Worm (Caenorhabditis elegans) whole organism, late embryonic: ENCODE results near the gene C08B6.14.

Experiments used
- C08G9.2 ChIP-seq: sonication (generic microtip); optimal IDR thresholded peaks from 2 replicates; lab custom pipeline; 2016; ENCODE audit warnings: mild to moderate bottlenecking, missing genetic modification characterization, moderate library complexity, missing compliant biosample characterization
- C38D4.7 ChIP-seq: fragments of 200-800 bp; sonication (Bioruptor generic); optimal IDR thresholded peaks from 2 replicates; lab custom pipeline; 2018; ENCODE audit warnings: mild to moderate bottlenecking, missing genetic modification characterization, moderate library complexity, missing compliant biosample characterization
- K09A11.1 ChIP-seq: sonication (generic microtip); optimal IDR thresholded peaks from 2 replicates; lab custom pipeline; 2017; ENCODE audit warnings: antibody characterized with exemption, mild to moderate bottlenecking, missing genetic modification characterization, missing compliant biosample characterization; ENCODE audit not compliant: insufficient read depth
- ahr-1 ChIP-seq: sonication (generic microtip); optimal IDR thresholded peaks from 2 replicates; lab custom pipeline; 2016; ENCODE audit warnings: missing genetic modification characterization, missing compliant biosample characterization
- ceh-18 ChIP-seq: sonication (generic microtip); optimal IDR thresholded peaks from 2 replicates; lab custom pipeline; 2016; ENCODE audit warnings: missing genetic modification characterization, missing compliant biosample characterization
- ceh-2 ChIP-seq: sonication (generic microtip); optimal IDR thresholded peaks from 2 replicates; lab custom pipeline; 2016; ENCODE audit warnings: missing genotype, missing genetic modification characterization, missing compliant biosample characterization
- ceh-22 ChIP-seq: sonication (generic microtip); optimal IDR thresholded peaks from 2 replicates; lab custom pipeline; 2017; ENCODE audit warnings: missing biosample characterization, missing genetic modification characterization
- ceh-24 ChIP-seq: sonication (generic microtip); optimal IDR thresholded peaks from 2 replicates; lab custom pipeline; 2016; ENCODE audit warnings: mild to moderate bottlenecking, missing genetic modification characterization, missing compliant biosample characterization
- ceh-30 ChIP-seq: fragments of 150-350 bp; optimal IDR thresholded peaks from 2 replicates; lab custom pipeline; 2014; ENCODE audit warnings: missing biosample characterization, missing genetic modification characterization
- ceh-34 ChIP-seq: sonication (generic microtip); optimal IDR thresholded peaks from 2 replicates; lab custom pipeline; 2016; ENCODE audit warnings: mild to moderate bottlenecking, missing genetic modification characterization, missing compliant biosample characterization
- ceh-45 ChIP-seq: fragments of 200-800 bp; sonication (Bioruptor generic); IDR thresholded peaks from 2 replicates; pipeline ENCODE4 v1.3.6; 2022; ENCODE audit warnings: missing genetic modification reagents, missing genetic modification characterization, missing compliant biosample characterization
- ceh-48 ChIP-seq: sonication (generic microtip); optimal IDR thresholded peaks from 2 replicates; lab custom pipeline; 2016; ENCODE audit warnings: missing genetic modification characterization, inconsistent platforms, missing compliant biosample characterization
- ceh-6 ChIP-seq: fragments of 200-800 bp; sonication (Bioruptor generic); optimal IDR thresholded peaks from 2 replicates; lab custom pipeline; 2018; ENCODE audit warnings: mild to moderate bottlenecking, missing genetic modification characterization, missing compliant biosample characterization
- ceh-9 ChIP-seq: sonication (generic microtip); optimal IDR thresholded peaks from 2 replicates; lab custom pipeline; 2016; ENCODE audit warnings: mild to moderate bottlenecking, missing genetic modification characterization, inconsistent platforms, missing compliant biosample characterization
- che-1 ChIP-seq: sonication (generic microtip); optimal IDR thresholded peaks from 2 replicates; lab custom pipeline; 2016; ENCODE audit warnings: mild to moderate bottlenecking, missing genetic modification characterization, missing compliant biosample characterization
- dve-1 ChIP-seq: sonication (generic microtip); optimal IDR thresholded peaks from 2 replicates; lab custom pipeline; 2017; ENCODE audit warnings: antibody characterized with exemption, mild to moderate bottlenecking, missing genetic modification characterization, missing compliant biosample characterization
- elt-2 ChIP-seq: sonication (generic microtip); optimal IDR thresholded peaks from 2 replicates; lab custom pipeline; 2016; ENCODE audit warnings: missing genetic modification reagents, missing genetic modification characterization, missing compliant biosample characterization
- elt-4 ChIP-seq: sonication (generic microtip); optimal IDR thresholded peaks from 2 replicates; lab custom pipeline; 2016; ENCODE audit warnings: missing genetic modification characterization, missing compliant biosample characterization
- fkh-6 ChIP-seq: sonication (generic microtip); optimal IDR thresholded peaks from 2 replicates; lab custom pipeline; 2016; ENCODE audit warnings: missing genetic modification characterization, missing compliant biosample characterization
- gmeb-2 ChIP-seq: sonication (generic microtip); optimal IDR thresholded peaks from 2 replicates; lab custom pipeline; 2016; ENCODE audit warnings: missing genetic modification characterization, inconsistent platforms, missing compliant biosample characterization
- hlh-13 ChIP-seq: fragments of 200-800 bp; sonication (Bioruptor generic); optimal IDR thresholded peaks from 2 replicates; lab custom pipeline; 2018; ENCODE audit warnings: mild to moderate bottlenecking, missing genetic modification characterization, missing compliant biosample characterization
- hlh-15 ChIP-seq: sonication (generic microtip); optimal IDR thresholded peaks from 2 replicates; lab custom pipeline; 2016; ENCODE audit warnings: missing genetic modification characterization, missing compliant biosample characterization
- hlh-8 ChIP-seq: sonication (generic microtip); optimal IDR thresholded peaks from 2 replicates; lab custom pipeline; 2016; ENCODE audit warnings: missing genotype, missing genetic modification characterization, missing compliant biosample characterization
- lim-6 ChIP-seq: sonication (generic microtip); optimal IDR thresholded peaks from 2 replicates; lab custom pipeline; 2016; ENCODE audit warnings: missing genetic modification characterization, missing compliant biosample characterization
- nhr-11 ChIP-seq: fragments of 150-350 bp; optimal IDR thresholded peaks from 2 replicates; lab custom pipeline; 2014; ENCODE audit warnings: missing biosample characterization, missing genetic modification characterization
- nhr-232 ChIP-seq: sonication (generic microtip); optimal IDR thresholded peaks from 2 replicates; lab custom pipeline; 2016; ENCODE audit warnings: missing genetic modification characterization, missing compliant biosample characterization
- npax-4 ChIP-seq: sonication (generic microtip); optimal IDR thresholded peaks from 2 replicates; lab custom pipeline; 2016; ENCODE audit warnings: missing genetic modification characterization, missing compliant biosample characterization
- pag-3 ChIP-seq: sonication (generic microtip); optimal IDR thresholded peaks from 2 replicates; lab custom pipeline; 2016; ENCODE audit warnings: missing compliant biosample characterization, missing genetic modification characterization, borderline replicate concordance
- pha-2 ChIP-seq: sonication (generic microtip); optimal IDR thresholded peaks from 2 replicates; lab custom pipeline; 2017; ENCODE audit warnings: mild to moderate bottlenecking, missing genetic modification characterization, missing compliant biosample characterization
- pha-4 ChIP-seq: fragments of 150-350 bp; optimal IDR thresholded peaks from 2 replicates; lab custom pipeline; 2018; ENCODE audit warnings: missing biosample characterization, missing genetic modification reagents, missing genetic modification characterization
- pqm-1 ChIP-seq: sonication (generic microtip); optimal IDR thresholded peaks from 2 replicates; lab custom pipeline; 2016; ENCODE audit warnings: missing genetic modification characterization, missing compliant biosample characterization
- ref-2 ChIP-seq: sonication (generic microtip); optimal IDR thresholded peaks from 2 replicates; lab custom pipeline; 2016; ENCODE audit warnings: missing genetic modification characterization, missing compliant biosample characterization
- sdc-2 ChIP-seq: sonication (generic microtip); optimal IDR thresholded peaks from 2 replicates; lab custom pipeline; 2016; ENCODE audit warnings: missing genotype, missing genetic modification characterization, missing compliant biosample characterization
- sox-2 ChIP-seq: fragments of 200-800 bp; sonication (Bioruptor generic); IDR thresholded peaks from 2 replicates; pipeline ENCODE4 v1.3.6; 2022; ENCODE audit warnings: missing genetic modification reagents, missing genetic modification characterization, missing compliant biosample characterization
- tbx-2 ChIP-seq: sonication (generic microtip); optimal IDR thresholded peaks from 2 replicates; lab custom pipeline; 2016; ENCODE audit warnings: missing genetic modification characterization, missing compliant biosample characterization
- ttx-3 ChIP-seq: sonication (generic microtip); optimal IDR thresholded peaks from 2 replicates; lab custom pipeline; 2016; ENCODE audit warnings: missing genetic modification reagents, missing genetic modification characterization, missing compliant biosample characterization
- unc-3 ChIP-seq, 2 experiments: fragments of 200-800 bp in 1 of 2; sonication (Bioruptor generic) in 1 of 2; sonication (generic microtip) in 1 of 2; conservative IDR thresholded peaks in 1 of 2; optimal IDR thresholded peaks in 1 of 2; 2 replicates each; pipeline versions ENCODE4 v1.3.6 to Lab custom; 2016 to 2022; ENCODE audit warnings: missing compliant biosample characterization in 2 of 2, missing genetic modification characterization in 2 of 2, missing genetic modification reagents in 1 of 2
- unc-55 ChIP-seq: sonication (generic microtip); optimal IDR thresholded peaks from 2 replicates; lab custom pipeline; 2017; ENCODE audit warnings: missing biosample characterization, missing genetic modification reagents, missing genetic modification characterization
- unc-86 ChIP-seq: sonication (generic microtip); optimal IDR thresholded peaks from 2 replicates; lab custom pipeline; 2016; ENCODE audit warnings: missing genetic modification characterization, missing compliant biosample characterization

C08B6.14 gene

DNA sequence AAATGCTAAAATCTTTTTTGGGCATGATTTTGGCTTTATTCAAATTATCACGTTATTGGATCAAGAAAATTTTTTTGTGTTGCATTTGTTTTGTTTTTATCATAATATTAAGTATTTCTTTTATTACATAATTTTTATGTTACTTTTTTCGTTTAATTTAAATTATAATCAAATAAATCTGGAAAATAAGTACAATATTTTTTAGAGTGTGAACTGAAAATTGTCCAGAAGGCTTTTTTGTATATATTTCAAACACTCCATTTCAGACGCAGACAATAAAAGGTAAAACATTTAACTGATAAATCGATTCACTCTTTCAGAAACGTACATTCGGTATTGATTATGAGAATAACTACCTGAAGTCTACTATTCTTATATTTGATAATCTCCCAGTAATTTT is 5.5 kb upstream of the C08B6.14 start, which contains the start of gene C08B6.11:
Gene C08B6.11, plus strand, starts transcription at position 301 of the 400 bp plus-strand sequence.
- TF ChIP-seq ttx-3 (tag; lab: Kevin White, UChicago) (no peak), C38D4.7 (no peak), ceh-2 (no peak), ceh-6 (no peak), hlh-8 (tag; lab: Kevin White, UChicago) (no peak), pag-3 (tag; lab: Kevin White, UChicago) (no peak)

- TF ChIP-seq elt-4 = no peak
- TF ChIP-seq unc-3 (GFP tag; conservative IDR thresholded peaks at IDR 0.05; lab: Robert Waterston, UW) = no peak
- TF ChIP-seq unc-3 (tag; optimal IDR thresholded peaks at IDR 0.05; lab: Kevin White, UChicago) = no peak
- TF ChIP-seq pha-2 = no peak
- TF ChIP-seq sox-2 (GFP tag; lab: Robert Waterston, UW) = no peak
- TF ChIP-seq che-1 (tag; lab: Kevin White, UChicago) = no peak
- TF ChIP-seq fkh-6 = no peak
These were observed 3.6 kb upstream of the C08B6.14 start, which contains the start of gene C08B6.2 for ce11 chrV:10105412-10105811. C08B6.2 (plus strand) TSS chrV:10105712.

DNA sequence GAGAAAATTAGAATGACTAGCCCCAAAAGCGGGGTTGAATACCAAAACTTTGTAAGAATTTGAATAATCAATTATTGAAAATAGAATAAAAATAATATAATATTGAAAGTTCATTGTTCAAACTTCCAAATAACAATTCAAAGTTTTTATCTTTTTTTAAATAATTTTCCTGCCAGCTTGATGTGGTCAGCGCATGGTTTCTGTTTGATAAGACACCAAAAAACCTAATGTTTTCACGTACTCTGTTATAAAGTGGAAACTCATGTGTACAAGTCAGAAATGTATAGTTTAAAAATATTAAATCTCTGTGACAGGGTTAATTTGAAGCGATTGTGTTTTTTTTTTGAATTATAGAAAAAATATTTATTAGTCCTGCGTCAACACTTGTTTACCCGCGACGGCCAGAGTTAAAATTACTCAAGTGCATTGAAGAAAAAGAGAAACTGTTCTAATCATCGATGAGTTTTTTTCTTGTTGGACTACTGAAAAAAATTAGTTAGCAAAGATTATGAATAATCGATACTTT is 3.0 kb upstream of the C08B6.14 start, which contains the start of gene ugt-17:
Gene ugt-17, minus strand, starts transcription at position 180 of the 526 bp plus-strand sequence.
- TF ChIP-seq pha-2 = no peak
- TF ChIP-seq ttx-3 (tag; lab: Kevin White, UChicago) = no peak
- no peak for TF ChIP-seq lim-6
- TF ChIP-seq pag-3 (tag; lab: Kevin White, UChicago) = no peak
- no peak for TF ChIP-seq ceh-48 (tag; lab: Kevin White, UChicago)
- no peak for TF ChIP-seq gmeb-2
- no peak for TF ChIP-seq ceh-45
- TF ChIP-seq fkh-6 = no peak
- no peak for TF ChIP-seq ceh-18
- no peak for TF ChIP-seq C08G9.2 (tag; lab: Kevin White, UChicago)
- TF ChIP-seq hlh-15 (tag; lab: Kevin White, UChicago) = no peak
- no peak for TF ChIP-seq hlh-13 (GFP tag; lab: Kevin White, UChicago)
- TF ChIP-seq pqm-1 (tag; lab: Kevin White, UChicago) = no peak
- no peak for TF ChIP-seq ref-2
- TF ChIP-seq ceh-9 (tag; lab: Kevin White, UChicago) = no peak
- TF ChIP-seq npax-4 (tag; lab: Kevin White, UChicago) = no peak
- TF ChIP-seq K09A11.1 (tag; lab: Kevin White, UChicago) = no peak
- no peak for TF ChIP-seq ceh-34
- TF ChIP-seq, all 69 proteins: peak for 0

DNA sequence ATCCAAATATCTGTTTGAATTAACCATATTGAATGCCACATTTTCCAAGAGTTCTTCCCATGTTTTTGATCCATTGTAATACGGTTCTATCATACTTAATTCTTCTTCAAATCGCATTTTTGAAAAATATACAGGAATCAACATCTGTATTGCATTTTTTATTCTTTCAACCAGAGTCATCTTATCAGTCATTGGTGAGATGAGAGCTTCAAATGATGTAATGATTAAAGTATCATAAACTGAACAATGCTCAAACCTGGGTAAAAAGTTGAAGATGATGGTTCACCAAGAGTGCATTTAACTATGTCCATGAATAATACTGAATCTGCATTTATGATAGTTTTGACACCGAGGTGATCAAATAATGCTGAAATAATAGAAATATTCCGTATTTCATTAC is 2.0 kb upstream of the C08B6.14 start:
- no peak for TF ChIP-seq pha-4
- TF ChIP-seq unc-55 (GFP tag; lab: Kevin White, UChicago) = no peak
- TF ChIP-seq pqm-1 (tag; lab: Kevin White, UChicago) = no peak
- TF ChIP-seq nhr-11 = no peak
- no peak for TF ChIP-seq sox-2 (GFP tag; lab: Robert Waterston, UW)
- no peak for TF ChIP-seq ceh-24 (tag; lab: Kevin White, UChicago)
- no peak for TF ChIP-seq pha-2

DNA sequence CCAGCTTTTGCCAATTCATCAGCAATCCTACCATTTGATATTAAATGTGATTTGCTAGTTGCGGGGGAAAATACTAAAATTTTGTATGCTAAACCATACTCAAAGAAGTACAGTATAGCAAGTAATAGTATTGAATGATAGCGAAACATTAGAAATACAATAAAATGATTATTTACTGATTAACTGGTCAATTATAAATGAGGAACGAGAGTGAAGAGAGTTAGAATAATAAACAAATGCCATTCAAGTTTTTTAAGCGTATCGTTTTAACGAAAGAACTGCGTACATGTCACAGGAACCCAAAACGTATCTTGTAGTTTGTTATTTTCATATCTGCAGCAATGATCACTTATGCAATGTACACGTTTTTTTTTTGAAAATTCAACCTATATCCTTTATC is 3.4 kb downstream of the C08B6.14 start, which contains the start of gene ugt-47:
Gene ugt-47, minus strand, starts transcription at position 169 of the 400 bp plus-strand sequence.
- no peak for TF ChIP-seq ceh-30 (tag; lab: Kevin White, UChicago)
- TF ChIP-seq pha-4 = no peak
- TF ChIP-seq sdc-2 (tag; lab: Kevin White, UChicago) = no peak
- TF ChIP-seq ahr-1 (tag; lab: Kevin White, UChicago) = no peak
- TF ChIP-seq tbx-2 (tag; lab: Kevin White, UChicago) = no peak
- TF ChIP-seq ceh-45 = no peak
- no peak for TF ChIP-seq dve-1 (tag; lab: Kevin White, UChicago)
- no peak for TF ChIP-seq elt-2 (tag; lab: Kevin White, UChicago)
- no peak for TF ChIP-seq ceh-22
- TF ChIP-seq nhr-11 = no peak
- no peak for TF ChIP-seq fkh-6
- no peak for TF ChIP-seq nhr-232 (tag; lab: Kevin White, UChicago)
- no peak for TF ChIP-seq pha-2
- no peak for TF ChIP-seq unc-86 (tag; lab: Kevin White, UChicago)
